Worm (Caenorhabditis elegans): ENCODE data around the gene sly-1.

DNA sequence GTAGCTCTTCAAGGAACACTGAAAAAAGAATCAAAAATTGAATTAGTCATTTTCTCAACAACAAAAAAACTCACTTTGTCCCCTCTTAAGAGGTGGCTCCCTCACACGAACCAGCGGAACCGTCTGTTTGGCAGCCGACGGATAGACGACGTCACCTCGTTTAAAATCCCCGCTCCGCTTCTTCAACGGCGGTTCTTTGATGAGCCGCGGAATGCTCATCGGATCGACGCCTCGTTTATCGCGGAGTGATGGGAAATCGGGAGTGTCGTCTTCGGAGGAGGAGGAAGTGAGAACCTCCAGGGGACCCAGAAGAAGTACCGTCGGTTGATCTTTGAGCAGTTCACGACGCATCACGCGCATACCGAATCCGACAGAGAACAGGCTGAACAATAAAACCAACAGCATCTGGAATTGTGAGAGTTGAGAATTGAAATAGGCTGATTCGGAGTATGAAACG is 31.9 kb downstream of the sly-1 start, which contains the start of gene nlp-68:
- TF ChIP-seq ekl-4 (GFP tag; IDR thresholded peaks at IDR 0.05) (no peak), dpff-1 (tag; optimal IDR thresholded peaks at IDR 0.05) (no peak), unc-130 (GFP tag; optimal IDR thresholded peaks at IDR 0.05) (no peak), Y79H2A.3 (GFP tag; conservative IDR thresholded peaks at IDR 0.05) (no peak), F33H1.4 (GFP tag; IDR thresholded peaks at IDR 0.05) (no peak), egl-18 (GFP tag; IDR thresholded peaks at IDR 0.05) (no peak), unc-62 (GFP tag; optimal IDR thresholded peaks at IDR 0.05) (no peak), sdz-38 (tag; optimal IDR thresholded peaks at IDR 0.05) (no peak), F37B4.10 (GFP tag; IDR thresholded peaks at IDR 0.05) (no peak), ama-1 (optimal IDR thresholded peaks at IDR 0.05) (no peak), ama-1 (GFP tag; optimal IDR thresholded peaks at IDR 0.05) (no peak), C17E4.6 (GFP tag; IDR thresholded peaks at IDR 0.05) (no peak)
